Fruit fly (Drosophila melanogaster): ENCODE results near the gene ATPsynD.

DNA sequence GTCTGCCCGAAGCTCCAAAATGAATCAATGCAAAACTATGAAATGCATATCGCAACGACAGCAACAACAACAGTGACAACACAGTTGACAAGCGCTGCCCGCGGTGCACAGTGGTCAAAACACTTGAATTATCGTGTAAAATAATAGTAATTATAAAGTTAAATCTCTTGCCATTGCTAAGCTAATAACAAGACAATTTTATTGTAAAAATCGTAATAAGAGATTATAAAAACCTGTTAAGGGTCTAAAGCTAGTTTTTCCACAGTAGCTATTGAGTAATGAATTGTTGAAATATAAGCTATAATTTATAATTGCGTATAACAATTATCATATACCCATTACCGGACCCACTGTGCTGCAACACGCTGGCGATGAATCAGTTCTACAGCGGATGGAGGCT, 21.8 kb upstream of the ATPsynD start:
- no peak for TF ChIP-seq usp (GFP tag; optimal IDR thresholded peaks at IDR 0.05)
- TF ChIP-seq pan (optimal IDR thresholded peaks at IDR 0.05) = no peak
- no peak for TF ChIP-seq psq (optimal IDR thresholded peaks at IDR 0.05)
- no peak for TF ChIP-seq CG8478 (optimal IDR thresholded peaks at IDR 0.05)
- TF ChIP-seq Dll (optimal IDR thresholded peaks at IDR 0.05) = no peak
- TF ChIP-seq EcR (GFP tag; optimal IDR thresholded peaks at IDR 0.05) = no peak

Measured in whole organism.